Fruit fly (Drosophila melanogaster) whole organism, embryonic: ENCODE results near the gene CG8191.

Experiments used
- B-H2 ChIP-seq: fragments of 200-800 bp; sonication (Bioruptor generic); optimal IDR thresholded peaks from 2 replicates; lab custom pipeline; 2018; ENCODE audit warnings: missing biosample characterization, mild to moderate bottlenecking, missing genetic modification characterization
- Bteb2 ChIP-seq: fragments of 200-800 bp; sonication (Bioruptor generic); optimal IDR thresholded peaks from 2 replicates; lab custom pipeline; 2016; ENCODE audit warnings: missing biosample characterization, missing genetic modification characterization
- CG11723 ChIP-seq: fragments of 200-800 bp; sonication (Bioruptor generic); optimal IDR thresholded peaks from 2 replicates; lab custom pipeline; 2017; ENCODE audit warnings: missing biosample characterization, mild to moderate bottlenecking, missing genetic modification characterization
- CG12219 ChIP-seq: fragments of 200-800 bp; sonication (Bioruptor generic); optimal IDR thresholded peaks from 3 replicates; lab custom pipeline; 2018; ENCODE audit warnings: missing biosample characterization, mild to moderate bottlenecking, missing genetic modification characterization
- CG12769 ChIP-seq: fragments of 200-800 bp; sonication (Bioruptor generic); optimal IDR thresholded peaks from 2 replicates; lab custom pipeline; 2019; ENCODE audit warnings: missing biosample characterization, mild to moderate bottlenecking, missing genetic modification characterization, moderate library complexity
- CG15479 ChIP-seq: fragments of 200-800 bp; sonication (Bioruptor generic); optimal IDR thresholded peaks from 3 replicates; lab custom pipeline; 2019; ENCODE audit warnings: missing biosample characterization, mild to moderate bottlenecking, missing genetic modification characterization, moderate library complexity
- CG15696 ChIP-seq: fragments of 200-800 bp; sonication (Bioruptor generic); optimal IDR thresholded peaks from 2 replicates; lab custom pipeline; 2019; ENCODE audit warnings: missing biosample characterization, mild to moderate bottlenecking, missing genetic modification characterization, moderate library complexity
- CG17385 ChIP-seq: fragments of 200-800 bp; sonication (Bioruptor generic); optimal IDR thresholded peaks from 3 replicates; lab custom pipeline; 2018; ENCODE audit warnings: missing biosample characterization, mild to moderate bottlenecking, missing genetic modification characterization
- CG18476 ChIP-seq: fragments of 200-800 bp; sonication (Bioruptor generic); optimal IDR thresholded peaks from 2 replicates; lab custom pipeline; 2016; ENCODE audit warnings: missing biosample characterization, mild to moderate bottlenecking, missing genetic modification characterization
- CG2712 ChIP-seq: fragments of 200-800 bp; optimal IDR thresholded peaks from 3 replicates; lab custom pipeline; 2019; ENCODE audit warnings: missing biosample characterization, mild to moderate bottlenecking, missing genetic modification characterization, moderate library complexity
- CG30431 ChIP-seq: fragments of 200-800 bp; sonication (Bioruptor generic); optimal IDR thresholded peaks from 2 replicates; lab custom pipeline; 2017; ENCODE audit warnings: missing biosample characterization, missing genetic modification characterization
- CG3065 ChIP-seq: fragments of 200-800 bp; sonication (Bioruptor generic); optimal IDR thresholded peaks from 2 replicates; lab custom pipeline; 2016; ENCODE audit warnings: missing biosample characterization, missing genetic modification characterization
- CG3726 ChIP-seq: fragments of 200-800 bp; sonication (Bioruptor generic); IDR thresholded peaks from 3 replicates; pipeline ENCODE4, ENCODE4 v1.3.6; 2022; ENCODE audit warnings: missing biosample characterization, missing genetic modification characterization
- CG42726 ChIP-seq: fragments of 200-800 bp; sonication (Bioruptor generic); IDR thresholded peaks from 2 replicates; pipeline ENCODE4 v1.3.6; 2022; ENCODE audit warnings: missing biosample characterization, missing genetic modification characterization; ENCODE audit not compliant: partially characterized antibody
- CG6175 ChIP-seq: fragments of 200-800 bp; sonication (Bioruptor generic); IDR thresholded peaks from 3 replicates; pipeline ENCODE4 v1.3.6; 2022; ENCODE audit warnings: missing biosample characterization, missing genetic modification characterization
- CG6272 ChIP-seq: fragments of 200-800 bp; sonication (Bioruptor generic); IDR thresholded peaks from 2 replicates; pipeline ENCODE4 v1.3.6; 2022; ENCODE audit warnings: missing biosample characterization, missing genetic modification characterization
- CG6683 ChIP-seq: fragments of 200-800 bp; sonication (Bioruptor generic); optimal IDR thresholded peaks from 2 replicates; lab custom pipeline; 2017; ENCODE audit warnings: missing biosample characterization, mild to moderate bottlenecking, missing genetic modification characterization, missing genetic modification reagents
- CG6765 ChIP-seq: fragments of 200-800 bp; sonication (Bioruptor generic); optimal IDR thresholded peaks from 3 replicates; lab custom pipeline; 2017; ENCODE audit warnings: missing biosample characterization, mild to moderate bottlenecking, missing genetic modification characterization
- CG6813 ChIP-seq: fragments of 200-800 bp; sonication (Bioruptor generic); optimal IDR thresholded peaks from 2 replicates; lab custom pipeline; 2017; ENCODE audit warnings: missing biosample characterization, missing genetic modification characterization, mild to moderate bottlenecking, moderate library complexity, missing genetic modification reagents
- CG6854 ChIP-seq: fragments of 200-800 bp; sonication (Bioruptor generic); optimal IDR thresholded peaks from 3 replicates; lab custom pipeline; 2017; ENCODE audit warnings: missing biosample characterization, mild to moderate bottlenecking, missing genetic modification characterization
- CG8089 ChIP-seq: fragments of 200-800 bp; sonication (Bioruptor generic); optimal IDR thresholded peaks from 3 replicates; lab custom pipeline; 2016; ENCODE audit warnings: missing biosample characterization, missing genetic modification characterization
- CG8924 ChIP-seq: fragments of 200-800 bp; optimal IDR thresholded peaks from 3 replicates; lab custom pipeline; 2019; ENCODE audit warnings: missing biosample characterization, mild to moderate bottlenecking, missing genetic modification characterization, moderate library complexity
- CG9932 ChIP-seq: fragments of 200-800 bp; sonication (Bioruptor generic); IDR thresholded peaks from 2 replicates; pipeline ENCODE4 v1.3.6; 2022; ENCODE audit warnings: missing biosample characterization, missing genetic modification characterization
- E2f1 ChIP-seq: fragments of 200-800 bp; sonication (Bioruptor generic); IDR thresholded peaks from 2 replicates; pipeline ENCODE4 v1.3.6; 2022; ENCODE audit warnings: missing biosample characterization, missing genetic modification characterization
- Ets97D ChIP-seq: fragments of 200-800 bp; sonication (Bioruptor generic); optimal IDR thresholded peaks from 3 replicates; lab custom pipeline; 2016; ENCODE audit warnings: missing biosample characterization, missing genetic modification characterization
- HHEX ChIP-seq: fragments of 200-800 bp; sonication (Bioruptor generic); optimal IDR thresholded peaks from 3 replicates; lab custom pipeline; 2017; ENCODE audit warnings: missing biosample characterization, mild to moderate bottlenecking, missing genetic modification characterization, missing genetic modification reagents
- Hey ChIP-seq: fragments of 200-800 bp; sonication (Bioruptor generic); optimal IDR thresholded peaks from 3 replicates; lab custom pipeline; 2018; ENCODE audit warnings: missing biosample characterization, mild to moderate bottlenecking, missing genetic modification characterization
- Hr39 ChIP-seq: fragments of >200 bp; optimal IDR thresholded peaks from 2 replicates; lab custom pipeline; 2017
- Hr78 ChIP-seq, 2 experiments: fragments of 200-800 bp in 1 of 2; fragments of >200 bp in 1 of 2; sonication (Bioruptor generic) in 1 of 2; optimal IDR thresholded peaks; 2 replicates each; lab custom pipeline; 2017 to 2019; ENCODE audit warnings: missing biosample characterization in 2 of 2, missing genetic modification characterization in 2 of 2, mild to moderate bottlenecking in 1 of 2, moderate library complexity in 1 of 2
- Med ChIP-seq: fragments of 200-800 bp; sonication (Bioruptor generic); peaks from one replicate; lab custom pipeline; 2016; ENCODE audit warnings: missing biosample characterization, missing genetic modification characterization, mild to moderate bottlenecking, inconsistent platforms, moderate library complexity
- Mrtf ChIP-seq: fragments of 200-800 bp; sonication (Bioruptor generic); IDR thresholded peaks from 3 replicates; pipeline ENCODE4 v1.3.6; 2022; ENCODE audit warnings: missing biosample characterization, missing genetic modification characterization
- NK7.1 ChIP-seq: fragments of 200-800 bp; sonication (Bioruptor generic); optimal IDR thresholded peaks from 3 replicates; lab custom pipeline; 2016; ENCODE audit warnings: missing biosample characterization, missing genetic modification characterization
- Nf-YC ChIP-seq: fragments of 200-800 bp; optimal IDR thresholded peaks from 3 replicates; lab custom pipeline; 2019; ENCODE audit warnings: missing biosample characterization, mild to moderate bottlenecking, missing genetic modification characterization, moderate library complexity
- Pdp1 ChIP-seq, 2 experiments: fragments of 200-800 bp; sonication (Bioruptor generic); optimal IDR thresholded peaks; 3 replicates each; lab custom pipeline; 2016; ENCODE audit warnings: missing biosample characterization in 2 of 2, missing genetic modification characterization in 2 of 2, mild to moderate bottlenecking in 1 of 2, moderate library complexity in 1 of 2
- Sin3A ChIP-seq: fragments of >200 bp; optimal IDR thresholded peaks from 2 replicates; lab custom pipeline; 2018
- Sox100B ChIP-seq: fragments of 200-800 bp; sonication (Bioruptor generic); optimal IDR thresholded peaks from 3 replicates; lab custom pipeline; 2018; ENCODE audit warnings: missing biosample characterization, mild to moderate bottlenecking, missing genetic modification characterization
- Spps ChIP-seq: fragments of 200-800 bp; sonication (Bioruptor generic); optimal IDR thresholded peaks from 2 replicates; lab custom pipeline; 2018; ENCODE audit warnings: missing biosample characterization, mild to moderate bottlenecking, missing genetic modification characterization
- TFAM ChIP-seq: fragments of 200-800 bp; sonication (Bioruptor generic); optimal IDR thresholded peaks from 2 replicates; lab custom pipeline; 2017; ENCODE audit warnings: missing biosample characterization, missing genetic modification characterization, inconsistent platforms
- Usf ChIP-seq: fragments of 200-800 bp; sonication (Bioruptor generic); optimal IDR thresholded peaks from 2 replicates; lab custom pipeline; 2017; ENCODE audit warnings: missing genotype, missing biosample characterization, missing genetic modification characterization
- YL-1 ChIP-seq: fragments of 200-800 bp; sonication (Bioruptor generic); optimal IDR thresholded peaks from 3 replicates; lab custom pipeline; 2017; ENCODE audit warnings: missing biosample characterization, mild to moderate bottlenecking, missing genetic modification characterization
- ash1 ChIP-seq: fragments of 200-800 bp; sonication (Bioruptor generic); optimal IDR thresholded peaks from 2 replicates; lab custom pipeline; 2018; ENCODE audit warnings: missing biosample characterization, mild to moderate bottlenecking, missing genetic modification characterization
- crol ChIP-seq: fragments of 200-800 bp; sonication (Bioruptor generic); IDR thresholded peaks from 2 replicates; pipeline ENCODE4 v1.3.6; 2022; ENCODE audit warnings: missing biosample characterization, missing genetic modification characterization
- exex ChIP-seq: fragments of 200-800 bp; sonication (Bioruptor generic); optimal IDR thresholded peaks from 4 replicates; lab custom pipeline; 2018; ENCODE audit warnings: missing biosample characterization, mild to moderate bottlenecking, missing genetic modification characterization, moderate library complexity
- fd102C ChIP-seq: fragments of 200-800 bp; sonication (Bioruptor generic); optimal IDR thresholded peaks from 2 replicates; lab custom pipeline; 2018; ENCODE audit warnings: missing biosample characterization, mild to moderate bottlenecking, missing genetic modification characterization, moderate library complexity
- gcm ChIP-seq: fragments of 200-800 bp; sonication (Bioruptor generic); optimal IDR thresholded peaks from 2 replicates; lab custom pipeline; 2019; ENCODE audit warnings: missing biosample characterization, mild to moderate bottlenecking, missing genetic modification characterization, moderate library complexity
- ham ChIP-seq: fragments of 200-800 bp; sonication (Bioruptor generic); IDR thresholded peaks from 2 replicates; pipeline ENCODE4 v1.3.6; 2022; ENCODE audit warnings: missing biosample characterization, missing genetic modification characterization
- knrl ChIP-seq: fragments of 200-800 bp; sonication (Bioruptor generic); IDR thresholded peaks from 3 replicates; pipeline ENCODE4 v1.3.6; 2022; ENCODE audit warnings: missing biosample characterization, missing genetic modification characterization; ENCODE audit not compliant: partially characterized antibody
- nmo ChIP-seq: fragments of 200-800 bp; sonication (Bioruptor generic); optimal IDR thresholded peaks from 2 replicates; lab custom pipeline; 2018; ENCODE audit warnings: missing biosample characterization, mild to moderate bottlenecking, missing genetic modification characterization, moderate library complexity
- pita ChIP-seq: fragments of 200-800 bp; sonication (Bioruptor generic); optimal IDR thresholded peaks from 2 replicates; lab custom pipeline; 2017; ENCODE audit warnings: missing biosample characterization, mild to moderate bottlenecking, missing genetic modification characterization
- row ChIP-seq: fragments of 200-800 bp; sonication (Bioruptor generic); IDR thresholded peaks from 3 replicates; pipeline ENCODE4 v1.3.6; 2022; ENCODE audit warnings: missing biosample characterization, missing genetic modification characterization
- sug ChIP-seq: fragments of 200-800 bp; optimal IDR thresholded peaks from 2 replicates; lab custom pipeline; 2019; ENCODE audit warnings: missing biosample characterization, mild to moderate bottlenecking, missing genetic modification characterization, moderate library complexity

The CG8191 gene

DNA sequence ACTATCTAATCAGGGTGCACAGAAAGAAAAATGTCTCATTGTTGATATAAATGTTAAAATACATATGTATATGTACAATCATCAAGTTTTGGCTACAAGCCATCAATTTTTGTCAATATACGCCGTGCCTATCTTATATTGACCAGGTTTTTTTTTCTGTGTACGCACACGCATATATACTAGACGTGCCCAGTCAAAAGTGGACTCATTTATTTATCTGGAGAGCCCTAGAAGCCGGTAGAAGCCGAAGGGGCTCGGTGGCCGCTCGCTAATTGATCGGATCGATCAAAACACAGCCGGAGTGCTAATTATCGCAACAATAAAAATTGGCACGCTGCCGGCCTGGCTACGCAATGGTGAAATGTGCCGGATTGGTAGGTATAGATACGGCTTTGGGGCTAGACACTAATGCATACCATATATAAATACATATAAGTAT lies 8.3 kb downstream of the CG8191 start (continued):
- TF ChIP-seq CG12219 (GFP tag; lab: Kevin White, UChicago) = peak; percentile 67
- peak; percentile 67; the same call in 2 of the 3 replicates for TF ChIP-seq CG6175 (GFP tag; lab: Robert Waterston, UW)
- peak; percentile 9; the same call in 1 of the 2 replicates for TF ChIP-seq CG6272 (GFP tag; lab: Robert Waterston, UW)
- peak; percentile 76 for TF ChIP-seq B-H2 (GFP tag; lab: Kevin White, UChicago)
- peak; percentile 43 for TF ChIP-seq Nf-YC (tag; lab: Kevin White, UChicago)
- TF ChIP-seq HHEX = peak; percentile 80
- no peak for TF ChIP-seq Spps (tag; lab: Kevin White, UChicago)
- no peak for TF ChIP-seq YL-1
- TF ChIP-seq TFAM (GFP tag; lab: Kevin White, UChicago) = no peak
- peak; percentile 52 for TF ChIP-seq Bteb2 (GFP tag; lab: Kevin White, UChicago)
- peak; percentile 47 for TF ChIP-seq NK7.1
- TF ChIP-seq CG17385 = peak; percentile 68
- peak; percentile 99 for TF ChIP-seq exex (tag; lab: Kevin White, UChicago)
- peak; percentile 38; the same call in 1 of the 2 replicates for TF ChIP-seq ham (GFP tag; lab: Robert Waterston, UW)
- TF ChIP-seq CG6813 = peak; percentile 37
- peak; percentile 41 for TF ChIP-seq CG30431 (GFP tag; lab: Kevin White, UChicago)
- TF ChIP-seq CG42726 = no peak
- no peak for TF ChIP-seq Sox100B
- 0 out of 3 replicates have a peak, but pooled peaks have one; percentile 13 for TF ChIP-seq CG3726 (GFP tag; lab: Robert Waterston, UW)
- peak; percentile 63 for TF ChIP-seq CG6683 (GFP tag; lab: Kevin White, UChicago)
- no peak for TF ChIP-seq crol (GFP tag; lab: Robert Waterston, UW)
- peak; percentile 68 for TF ChIP-seq CG6765 (GFP tag; lab: Kevin White, UChicago)
- peak; percentile 87 for TF ChIP-seq CG12769 (tag; lab: Kevin White, UChicago)
- TF ChIP-seq Med = peak; percentile 91
- TF ChIP-seq sug (tag; lab: Kevin White, UChicago) = peak; percentile 54
- no peak for TF ChIP-seq Hr39 (lab: Kevin White, UChicago)
- TF ChIP-seq CG15696 (tag; lab: Kevin White, UChicago) = no peak
- no peak for TF ChIP-seq knrl (GFP tag; lab: Robert Waterston, UW)
- TF ChIP-seq CG18476 (GFP tag; lab: Kevin White, UChicago) = no peak
- TF ChIP-seq ash1 (GFP tag; lab: Kevin White, UChicago) = peak; percentile 42
- TF ChIP-seq Hr78 (GFP tag; optimal IDR thresholded peaks at IDR 0.05; lab: Kevin White, UChicago) = no peak
- TF ChIP-seq Mrtf (GFP tag; lab: Robert Waterston, UW) = peak; percentile 61; the same call in 1 of the 3 replicates
- TF ChIP-seq Ets97D (GFP tag; lab: Kevin White, UChicago) = no peak
- TF ChIP-seq CG3065 (GFP tag; lab: Kevin White, UChicago) = no peak
- peak; percentile 45 for TF ChIP-seq gcm (GFP tag; lab: Kevin White, UChicago)
- no peak for TF ChIP-seq fd102C (GFP tag; lab: Kevin White, UChicago)
- peak; percentile 87 for TF ChIP-seq CG9932 (GFP tag; lab: Robert Waterston, UW)
- no peak for TF ChIP-seq CG11723
- peak; percentile 72 for TF ChIP-seq E2f1 (GFP tag; lab: Robert Waterston, UW)
- TF ChIP-seq CG6854 (GFP tag; lab: Kevin White, UChicago) = peak; percentile 55
- peak; percentile 58 to 63 for TF ChIP-seq Pdp1 (GFP tag; optimal IDR thresholded peaks at IDR 0.05; lab: Kevin White, UChicago)
- peak; percentile 53 for TF ChIP-seq nmo (GFP tag; lab: Kevin White, UChicago)
- peak; percentile 57 for TF ChIP-seq Hey
- TF ChIP-seq row (GFP tag; lab: Robert Waterston, UW) = peak; percentile 90
- TF ChIP-seq pita = no peak
- TF ChIP-seq CG2712 (tag; lab: Kevin White, UChicago) = peak; percentile 61
- TF ChIP-seq Sin3A (lab: Kevin White, UChicago) = no peak
- TF ChIP-seq CG15479 = no peak
- TF ChIP-seq CG8089 (GFP tag; lab: Kevin White, UChicago) = no peak
- TF ChIP-seq CG8924 (tag; lab: Kevin White, UChicago) = peak; percentile 57
- no peak for TF ChIP-seq Usf (GFP tag; lab: Kevin White, UChicago)
